Fruit fly (Drosophila melanogaster): Measurements from ENCODE around the gene Rchy1.

DNA sequence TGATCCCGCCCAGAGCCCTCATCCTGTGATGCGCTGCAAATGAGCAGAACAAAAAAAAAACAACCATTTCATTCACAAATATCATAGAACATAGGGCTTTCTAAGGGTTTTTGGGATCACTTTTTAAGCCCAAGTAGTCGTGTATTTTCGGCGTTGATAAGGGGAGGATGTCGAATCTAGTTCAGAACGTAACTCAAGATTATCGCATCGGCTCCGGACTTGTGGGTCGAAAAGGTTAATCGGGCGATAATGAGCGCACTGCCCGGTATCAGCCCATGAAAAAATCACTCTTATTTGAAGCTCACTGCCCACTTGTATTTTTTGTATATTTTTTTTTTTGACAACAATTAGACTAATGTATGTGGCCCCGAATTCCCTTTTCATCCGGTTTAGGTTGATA, 43.0 kb downstream of the Rchy1 start:
- TF ChIP-seq Blimp-1 (GFP tag; optimal IDR thresholded peaks at IDR 0.05) (no peak), Smox (GFP tag; optimal IDR thresholded peaks at IDR 0.05) (no peak), CG6854 (GFP tag; optimal IDR thresholded peaks at IDR 0.05) (no peak), CG8119 (GFP tag; IDR thresholded peaks at IDR 0.05) (no peak), Sox102F (GFP tag; optimal IDR thresholded peaks at IDR 0.05) (no peak), CG4318 (GFP tag; optimal IDR thresholded peaks at IDR 0.05) (no peak), CG31627 (GFP tag; optimal IDR thresholded peaks at IDR 0.05) (no peak), CG16779 (tag; optimal IDR thresholded peaks at IDR 0.05) (no peak), Sox15 (GFP tag; optimal IDR thresholded peaks at IDR 0.05) (no peak), CG8319 (GFP tag; optimal IDR thresholded peaks at IDR 0.05) (no peak), dsx (GFP tag; optimal IDR thresholded peaks at IDR 0.05; ENCODE audit: poor library complexity, severe bottlenecking) (no peak), Gug (GFP tag; IDR thresholded peaks at IDR 0.05) (no peak), CG3032 (tag; optimal IDR thresholded peaks at IDR 0.05) (no peak)

Measured in whole organism, prepupa.